Fruit fly (Drosophila melanogaster) whole organism, embryonic: ENCODE results near the gene Tmep.

Source experiments
- Ada2b ChIP-seq: fragments of 200-800 bp; sonication (Bioruptor generic); IDR thresholded peaks from 2 replicates; pipeline ENCODE4 v1.3.6; 2022; ENCODE audit warnings: missing biosample characterization, missing genetic modification characterization
- Blimp-1 ChIP-seq: fragments of 200-800 bp; sonication (Bioruptor generic); optimal IDR thresholded peaks from 3 replicates; lab custom pipeline; 2018; ENCODE audit warnings: missing biosample characterization, missing genetic modification characterization, mild to moderate bottlenecking, moderate library complexity, missing genetic modification reagents
- C15 ChIP-seq: fragments of 200-800 bp; sonication (Bioruptor generic); IDR thresholded peaks from 3 replicates; pipeline ENCODE4 v1.3.6; 2022; ENCODE audit warnings: missing biosample characterization, missing genetic modification characterization
- CG10147 ChIP-seq: fragments of 200-800 bp; sonication (Bioruptor generic); optimal IDR thresholded peaks from 2 replicates; lab custom pipeline; 2019; ENCODE audit warnings: missing biosample characterization, mild to moderate bottlenecking, missing genetic modification characterization, moderate library complexity
- CG11723 ChIP-seq: fragments of 200-800 bp; sonication (Bioruptor generic); optimal IDR thresholded peaks from 2 replicates; lab custom pipeline; 2017; ENCODE audit warnings: missing biosample characterization, mild to moderate bottlenecking, missing genetic modification characterization
- CG13123 ChIP-seq: fragments of 200-800 bp; sonication (Bioruptor generic); optimal IDR thresholded peaks from 2 replicates; lab custom pipeline; 2016; ENCODE audit warnings: missing biosample characterization, missing genetic modification characterization
- CG14710 ChIP-seq: fragments of 200-800 bp; sonication (Bioruptor generic); optimal IDR thresholded peaks from 3 replicates; lab custom pipeline; 2019; ENCODE audit warnings: missing biosample characterization, mild to moderate bottlenecking, missing genetic modification characterization, moderate library complexity
- CG17359 ChIP-seq: fragments of 200-800 bp; sonication (Bioruptor generic); optimal IDR thresholded peaks from 3 replicates; lab custom pipeline; 2018; ENCODE audit warnings: missing biosample characterization, mild to moderate bottlenecking, missing genetic modification characterization, moderate library complexity
- CG17829 ChIP-seq: fragments of 200-800 bp; optimal IDR thresholded peaks from 2 replicates; lab custom pipeline; 2019; ENCODE audit warnings: missing biosample characterization, mild to moderate bottlenecking, missing genetic modification characterization, moderate library complexity
- CG2199 ChIP-seq: fragments of 200-800 bp; sonication (Bioruptor generic); IDR thresholded peaks from 3 replicates; pipeline ENCODE4 v1.3.6; 2022; ENCODE audit warnings: missing biosample characterization, missing genetic modification characterization
- CG31441 ChIP-seq: fragments of 200-800 bp; sonication (Bioruptor generic); IDR thresholded peaks from 2 replicates; pipeline ENCODE4 v1.3.6; 2022; ENCODE audit warnings: missing biosample characterization, missing genetic modification characterization
- CG4360 ChIP-seq: fragments of 200-800 bp; sonication (Bioruptor generic); IDR thresholded peaks from 2 replicates; pipeline ENCODE4 v1.3.6; 2022; ENCODE audit warnings: missing biosample characterization, missing genetic modification characterization
- CG4404 ChIP-seq: fragments of 200-800 bp; sonication (Bioruptor generic); IDR thresholded peaks from 2 replicates; pipeline ENCODE4 v1.3.6; 2022; ENCODE audit warnings: missing biosample characterization, missing genetic modification characterization
- CG4854 ChIP-seq: fragments of 200-800 bp; sonication (Bioruptor generic); optimal IDR thresholded peaks from 2 replicates; lab custom pipeline; 2016; ENCODE audit warnings: missing biosample characterization, missing genetic modification characterization, inconsistent platforms
- CG5245 ChIP-seq: fragments of 200-800 bp; sonication (Bioruptor generic); optimal IDR thresholded peaks from 3 replicates; lab custom pipeline; 2016; ENCODE audit warnings: missing biosample characterization, missing genetic modification characterization
- CG6791 ChIP-seq: fragments of 200-800 bp; sonication (Bioruptor generic); IDR thresholded peaks from 3 replicates; pipeline ENCODE4 v1.3.6; 2022; ENCODE audit warnings: missing biosample characterization, missing genetic modification characterization; ENCODE audit not compliant: partially characterized antibody
- CG9932 ChIP-seq: fragments of 200-800 bp; sonication (Bioruptor generic); IDR thresholded peaks from 2 replicates; pipeline ENCODE4 v1.3.6; 2022; ENCODE audit warnings: missing biosample characterization, missing genetic modification characterization
- CkIIα-i1 ChIP-seq: fragments of 200-800 bp; sonication (Bioruptor generic); IDR thresholded peaks from 2 replicates; pipeline ENCODE4 v1.3.6; 2022; ENCODE audit warnings: missing biosample characterization, missing genetic modification characterization
- CrebB ChIP-seq: fragments of 200-800 bp; sonication (Bioruptor generic); optimal IDR thresholded peaks from 3 replicates; lab custom pipeline; 2018; ENCODE audit warnings: missing biosample characterization, mild to moderate bottlenecking, missing genetic modification characterization
- Dp ChIP-seq: fragments of 200-800 bp; sonication (Bioruptor generic); optimal IDR thresholded peaks from 2 replicates; lab custom pipeline; 2018; ENCODE audit warnings: missing biosample characterization, mild to moderate bottlenecking, missing genetic modification characterization, moderate library complexity
- Ets97D ChIP-seq: fragments of 200-800 bp; sonication (Bioruptor generic); optimal IDR thresholded peaks from 3 replicates; lab custom pipeline; 2016; ENCODE audit warnings: missing biosample characterization, missing genetic modification characterization
- Hmr ChIP-seq: fragments of 200-800 bp; sonication (Bioruptor generic); optimal IDR thresholded peaks from 3 replicates; lab custom pipeline; 2017; ENCODE audit warnings: mild to moderate bottlenecking, missing biosample characterization, missing genetic modification reagents, missing genetic modification characterization
- Ptx1 ChIP-seq: fragments of 200-800 bp; sonication (Bioruptor generic); IDR thresholded peaks from 2 replicates; pipeline ENCODE4 v1.3.6; 2022; ENCODE audit warnings: missing biosample characterization, missing genetic modification characterization
- Scr ChIP-seq: fragments of 200-800 bp; sonication (Bioruptor generic); IDR thresholded peaks from 2 replicates; pipeline ENCODE4 v1.3.6; 2022; ENCODE audit warnings: missing biosample characterization, missing genetic modification characterization; ENCODE audit not compliant: partially characterized antibody
- Side ChIP-seq: fragments of 200-800 bp; sonication (Bioruptor generic); optimal IDR thresholded peaks from 2 replicates; lab custom pipeline; 2016; ENCODE audit warnings: missing biosample characterization, missing genetic modification characterization
- Six4 ChIP-seq: fragments of 200-800 bp; sonication (Bioruptor generic); optimal IDR thresholded peaks from 2 replicates; lab custom pipeline; 2016; ENCODE audit warnings: missing biosample characterization, missing genetic modification characterization
- Sry-δ ChIP-seq: fragments of 200-800 bp; sonication (Bioruptor generic); optimal IDR thresholded peaks from 2 replicates; lab custom pipeline; 2016; ENCODE audit warnings: missing biosample characterization, missing genetic modification characterization
- TFAM ChIP-seq: fragments of 200-800 bp; sonication (Bioruptor generic); optimal IDR thresholded peaks from 2 replicates; lab custom pipeline; 2017; ENCODE audit warnings: missing biosample characterization, missing genetic modification characterization, inconsistent platforms
- Trl ChIP-seq, 3 experiments: fragments of >200 bp in 2 of 3; fragments of 200-800 bp in 1 of 3; sonication (Bioruptor generic) in 1 of 3; optimal IDR thresholded peaks; 2 replicates in 1 of 3; 3 replicates in 2 of 3; lab custom pipeline; 2016 to 2017; ENCODE audit warnings: missing biosample characterization in 1 of 3, missing genetic modification characterization in 1 of 3
- YL-1 ChIP-seq: fragments of 200-800 bp; sonication (Bioruptor generic); optimal IDR thresholded peaks from 3 replicates; lab custom pipeline; 2017; ENCODE audit warnings: missing biosample characterization, mild to moderate bottlenecking, missing genetic modification characterization
- ab ChIP-seq: fragments of 200-800 bp; sonication (Bioruptor generic); optimal IDR thresholded peaks from 2 replicates; lab custom pipeline; 2016; ENCODE audit warnings: missing biosample characterization, missing genetic modification characterization
- abd-A ChIP-seq: fragments of 200-800 bp; sonication (Bioruptor generic); optimal IDR thresholded peaks from 3 replicates; lab custom pipeline; 2019; ENCODE audit warnings: missing biosample characterization, mild to moderate bottlenecking, missing genetic modification characterization, moderate library complexity
- al ChIP-seq: fragments of 200-800 bp; sonication (Bioruptor generic); IDR thresholded peaks from 2 replicates; pipeline ENCODE4 v1.3.6; 2022; ENCODE audit warnings: missing biosample characterization, missing genetic modification characterization
- aop ChIP-seq: fragments of 200-800 bp; sonication (Bioruptor generic); IDR thresholded peaks from 2 replicates; pipeline ENCODE4 v1.3.6; 2022; ENCODE audit warnings: missing biosample characterization, missing genetic modification characterization
- ap ChIP-seq: fragments of 200-800 bp; sonication (Bioruptor generic); IDR thresholded peaks from 2 replicates; pipeline ENCODE4 v1.3.6; 2022; ENCODE audit warnings: missing biosample characterization, missing genetic modification characterization
- ara ChIP-seq: fragments of 200-800 bp; sonication (Bioruptor generic); IDR thresholded peaks from 2 replicates; pipeline ENCODE4 v1.3.6; 2022; ENCODE audit warnings: missing biosample characterization, missing genetic modification characterization
- ci ChIP-seq: fragments of 200-800 bp; sonication (Bioruptor generic); IDR thresholded peaks from 3 replicates; pipeline ENCODE4 v1.3.6; 2022; ENCODE audit warnings: missing biosample characterization, missing genetic modification characterization
- crol ChIP-seq: fragments of 200-800 bp; sonication (Bioruptor generic); IDR thresholded peaks from 2 replicates; pipeline ENCODE4 v1.3.6; 2022; ENCODE audit warnings: missing biosample characterization, missing genetic modification characterization
- cwo ChIP-seq: fragments of 200-800 bp; sonication (Bioruptor generic); optimal IDR thresholded peaks from 3 replicates; lab custom pipeline; 2017; ENCODE audit warnings: missing biosample characterization, missing genetic modification characterization, mild to moderate bottlenecking, moderate library complexity, missing genetic modification reagents
- eve ChIP-seq, 2 experiments: fragments of >200 bp; optimal IDR thresholded peaks; 2 replicates each; lab custom pipeline; 2017; ENCODE audit warnings: missing biosample characterization in 2 of 2, missing genetic modification characterization in 2 of 2
- insv ChIP-seq, 2 experiments: fragments of 200-800 bp; sonication (Bioruptor generic); optimal IDR thresholded peaks; 3 replicates each; lab custom pipeline; 2016 to 2018; ENCODE audit warnings: missing biosample characterization in 2 of 2, missing genetic modification characterization in 2 of 2
- lmd ChIP-seq: fragments of 200-800 bp; sonication (Bioruptor generic); IDR thresholded peaks from 2 replicates; pipeline ENCODE4 v1.3.6; 2022; ENCODE audit warnings: missing biosample characterization, missing genetic modification characterization
- phol ChIP-seq: fragments of 200-800 bp; sonication (Bioruptor generic); optimal IDR thresholded peaks from 3 replicates; lab custom pipeline; 2018; ENCODE audit warnings: missing biosample characterization, mild to moderate bottlenecking, missing genetic modification characterization, moderate library complexity
- pnt ChIP-seq: fragments of 200-800 bp; sonication (Bioruptor generic); optimal IDR thresholded peaks from 3 replicates; lab custom pipeline; 2016; ENCODE audit warnings: missing biosample characterization, missing genetic modification characterization
- slou ChIP-seq: fragments of 200-800 bp; sonication (Bioruptor generic); optimal IDR thresholded peaks from 3 replicates; lab custom pipeline; 2016; ENCODE audit warnings: missing biosample characterization, missing genetic modification characterization
- slp2 ChIP-seq: fragments of 200-800 bp; sonication (Bioruptor generic); optimal IDR thresholded peaks from 2 replicates; lab custom pipeline; 2016; ENCODE audit warnings: missing biosample characterization, missing genetic modification characterization
- trh ChIP-seq: fragments of 200-800 bp; sonication (Bioruptor generic); optimal IDR thresholded peaks from 2 replicates; lab custom pipeline; 2016; ENCODE audit warnings: missing biosample characterization, missing genetic modification characterization
- tx ChIP-seq: fragments of 200-800 bp; sonication (Bioruptor generic); optimal IDR thresholded peaks from 2 replicates; lab custom pipeline; 2016; ENCODE audit warnings: missing biosample characterization, missing genetic modification characterization
- unpg ChIP-seq: fragments of 200-800 bp; sonication (Bioruptor generic); optimal IDR thresholded peaks from 3 replicates; lab custom pipeline; 2018; ENCODE audit warnings: missing biosample characterization, mild to moderate bottlenecking, missing genetic modification characterization, moderate library complexity
- vfl ChIP-seq: fragments of 200-800 bp; sonication (Bioruptor generic); optimal IDR thresholded peaks from 2 replicates; lab custom pipeline; 2016; ENCODE audit warnings: missing biosample characterization, missing genetic modification characterization
- yki ChIP-seq: fragments of >200 bp; optimal IDR thresholded peaks from 3 replicates; lab custom pipeline; 2018

Tmep gene

DNA sequence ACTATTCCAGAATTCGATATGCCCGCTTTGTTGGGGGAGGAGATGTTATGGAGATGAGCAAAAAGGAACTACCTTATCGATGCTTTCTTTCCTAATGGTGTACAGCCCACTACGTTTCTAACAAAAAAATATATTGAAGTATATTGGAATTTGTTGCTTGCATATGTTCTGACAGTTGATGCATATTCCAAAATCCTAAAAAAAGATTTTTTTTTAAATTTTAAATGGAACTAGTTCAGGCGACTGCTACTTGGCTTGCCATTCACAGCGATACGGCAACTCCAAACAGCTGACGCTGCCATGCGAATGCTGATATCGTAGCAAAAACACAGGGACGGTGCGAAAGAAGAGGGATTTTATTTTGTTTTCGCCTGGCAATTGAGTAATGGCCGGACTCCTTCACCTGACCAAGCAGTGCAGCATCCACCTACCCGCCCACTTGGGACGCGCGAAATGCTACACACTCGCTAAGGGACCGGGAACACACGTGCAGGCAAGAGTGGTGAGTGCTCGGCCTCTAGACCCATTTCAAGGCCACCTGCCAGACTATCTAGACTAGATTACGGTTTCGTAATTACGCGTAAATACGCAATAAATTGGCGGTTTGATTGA is 49.2 kb downstream of the Tmep start, which contains the start of the genes CG13926, ABCB7 and CG33230 (continued):
- TF ChIP-seq slp2 (GFP tag; lab: Kevin White, UChicago) (no peak), Dp (GFP tag; lab: Kevin White, UChicago) (peak; percentile 14), ci (GFP tag; lab: Robert Waterston, UW) (no peak; the same call in 2 of the 3 replicates), Ptx1 (no peak; the same call in 1 of the 2 replicates), Six4 (GFP tag; lab: Kevin White, UChicago) (no peak), ap (GFP tag; lab: Robert Waterston, UW) (no peak), YL-1 (peak; percentile 89), unpg (GFP tag; lab: Kevin White, UChicago) (no peak), CG10147 (GFP tag; lab: Kevin White, UChicago) (no peak), CG4360 (GFP tag; lab: Robert Waterston, UW) (no peak), CG11723 (GFP tag; lab: Kevin White, UChicago) (no peak), CG4404 (no peak), Side (no peak), tx (no peak), CG6791 (GFP tag; lab: Robert Waterston, UW) (no peak), CkIIα-i1 (GFP tag; lab: Robert Waterston, UW) (no peak), eve (GFP tag; optimal IDR thresholded peaks at IDR 0.05; lab: Kevin White, UChicago) (no peak), Hmr (peak; percentile 31), trh (GFP tag; lab: Kevin White, UChicago) (no peak), CG17829 (peak; percentile 34), CrebB (tag; lab: Kevin White, UChicago) (no peak), CG31441 (GFP tag; lab: Robert Waterston, UW) (no peak; the same call in 1 of the 2 replicates), CG2199 (GFP tag; lab: Robert Waterston, UW) (no peak), cwo (peak; percentile 50), CG17359 (tag; lab: Kevin White, UChicago) (no peak), insv (GFP tag; optimal IDR thresholded peaks at IDR 0.05; lab: Kevin White, UChicago) (no peak), CG9932 (GFP tag; lab: Robert Waterston, UW) (peak; percentile 53; the same call in 1 of the 2 replicates), CG4854 (GFP tag; lab: Kevin White, UChicago) (no peak), Ets97D (peak; percentile 1), Trl (optimal IDR thresholded peaks at IDR 0.05; lab: Kevin White, UChicago) (no peak), Trl (GFP tag; optimal IDR thresholded peaks at IDR 0.05; lab: Kevin White, UChicago) (no peak), yki (no peak), lmd (GFP tag; lab: Robert Waterston, UW) (no peak), abd-A (tag; lab: Kevin White, UChicago) (no peak), Scr (peak; percentile 54), Ada2b (no peak), CG13123 (GFP tag; lab: Kevin White, UChicago) (no peak), aop (GFP tag; lab: Robert Waterston, UW) (no peak), C15 (GFP tag; lab: Robert Waterston, UW) (no peak), Sry-δ (GFP tag; lab: Kevin White, UChicago) (peak; percentile 43), vfl (GFP tag; lab: Kevin White, UChicago) (no peak), TFAM (no peak), al (GFP tag; lab: Robert Waterston, UW) (no peak), pnt (no peak), ab (GFP tag; lab: Kevin White, UChicago) (no peak), CG5245 (GFP tag; lab: Kevin White, UChicago) (peak; percentile 14), crol (GFP tag; lab: Robert Waterston, UW) (no peak), phol (tag; lab: Kevin White, UChicago) (peak; percentile 52), CG14710 (tag; lab: Kevin White, UChicago) (peak; percentile 55), Blimp-1 (GFP tag; lab: Kevin White, UChicago) (no peak), slou (GFP tag; lab: Kevin White, UChicago) (no peak), ara (GFP tag; lab: Robert Waterston, UW) (no peak)
